Fruit fly (Drosophila melanogaster) whole organism, embryonic: ENCODE measurements around the gene CG15199.

Experiments used
- Atf-2 ChIP-seq: fragments of 200-800 bp; sonication (Bioruptor generic); optimal IDR thresholded peaks from 2 replicates; lab custom pipeline; 2016; ENCODE audit warnings: missing biosample characterization, missing genetic modification characterization
- B-H2 ChIP-seq: fragments of 200-800 bp; sonication (Bioruptor generic); optimal IDR thresholded peaks from 2 replicates; lab custom pipeline; 2018; ENCODE audit warnings: missing biosample characterization, mild to moderate bottlenecking, missing genetic modification characterization
- CG10209 ChIP-seq: fragments of 200-800 bp; sonication (Bioruptor generic); optimal IDR thresholded peaks from 3 replicates; lab custom pipeline; 2017; ENCODE audit warnings: missing biosample characterization, mild to moderate bottlenecking, missing genetic modification characterization, missing genetic modification reagents
- CG10267 ChIP-seq: fragments of 200-800 bp; sonication (Bioruptor generic); optimal IDR thresholded peaks from 2 replicates; lab custom pipeline; 2018; ENCODE audit warnings: missing biosample characterization, mild to moderate bottlenecking, missing genetic modification characterization, moderate library complexity
- CG12299 ChIP-seq: fragments of 200-800 bp; sonication (Bioruptor generic); optimal IDR thresholded peaks from 2 replicates; lab custom pipeline; 2018; ENCODE audit warnings: missing biosample characterization, mild to moderate bottlenecking, missing genetic modification characterization
- CG15514 ChIP-seq: fragments of 200-800 bp; sonication (Bioruptor generic); optimal IDR thresholded peaks from 3 replicates; lab custom pipeline; 2017; ENCODE audit warnings: missing biosample characterization, missing genetic modification characterization, mild to moderate bottlenecking, moderate library complexity, missing genetic modification reagents
- CG16815 ChIP-seq: fragments of 200-800 bp; sonication (Bioruptor generic); optimal IDR thresholded peaks from 3 replicates; lab custom pipeline; 2017; ENCODE audit warnings: missing biosample characterization, mild to moderate bottlenecking, missing genetic modification characterization
- CG1792 ChIP-seq: fragments of 200-800 bp; sonication (Bioruptor generic); optimal IDR thresholded peaks from 2 replicates; lab custom pipeline; 2016; ENCODE audit warnings: missing biosample characterization, missing genetic modification characterization
- CG18262 ChIP-seq: fragments of 200-800 bp; optimal IDR thresholded peaks from 3 replicates; lab custom pipeline; 2019; ENCODE audit warnings: missing biosample characterization, mild to moderate bottlenecking, missing genetic modification characterization, moderate library complexity
- CG31388 ChIP-seq: fragments of 200-800 bp; sonication (Bioruptor generic); optimal IDR thresholded peaks from 2 replicates; lab custom pipeline; 2016; ENCODE audit warnings: missing biosample characterization, missing genetic modification characterization
- CG3163 ChIP-seq: fragments of 200-800 bp; sonication (Bioruptor generic); optimal IDR thresholded peaks from 3 replicates; lab custom pipeline; 2016; ENCODE audit warnings: missing biosample characterization, missing genetic modification characterization
- CG33213 ChIP-seq: fragments of 200-800 bp; sonication (Bioruptor generic); optimal IDR thresholded peaks from 3 replicates; lab custom pipeline; 2016; ENCODE audit warnings: missing biosample characterization, missing genetic modification characterization
- CG34224 ChIP-seq: fragments of 200-800 bp; sonication (Bioruptor generic); IDR thresholded peaks from 3 replicates; pipeline ENCODE4 v1.3.6; 2022; ENCODE audit warnings: missing biosample characterization, missing genetic modification characterization; ENCODE audit not compliant: partially characterized antibody
- CG4404 ChIP-seq: fragments of 200-800 bp; sonication (Bioruptor generic); IDR thresholded peaks from 2 replicates; pipeline ENCODE4 v1.3.6; 2022; ENCODE audit warnings: missing biosample characterization, missing genetic modification characterization
- CG7372 ChIP-seq: fragments of 200-800 bp; sonication (Bioruptor generic); IDR thresholded peaks from 2 replicates; pipeline ENCODE4 v1.3.6; 2022; ENCODE audit warnings: missing biosample characterization, missing genetic modification characterization
- D ChIP-seq, 2 experiments: fragments of 200-800 bp in 1 of 2; fragments of >200 bp in 1 of 2; sonication (Bioruptor generic) in 1 of 2; optimal IDR thresholded peaks; 2 replicates in 1 of 2; 3 replicates in 1 of 2; lab custom pipeline; 2017; ENCODE audit warnings: mild to moderate bottlenecking in 1 of 2, missing biosample characterization in 1 of 2, missing genetic modification characterization in 1 of 2, missing genetic modification reagents in 1 of 2
- Dad ChIP-seq: fragments of 200-800 bp; sonication (Bioruptor generic); optimal IDR thresholded peaks from 3 replicates; lab custom pipeline; 2016; ENCODE audit warnings: missing biosample characterization, missing genetic modification characterization
- Dip3 ChIP-seq: fragments of 200-800 bp; sonication (Bioruptor generic); optimal IDR thresholded peaks from 3 replicates; lab custom pipeline; 2016; ENCODE audit warnings: missing biosample characterization, missing genetic modification characterization
- Dp ChIP-seq: fragments of 200-800 bp; sonication (Bioruptor generic); optimal IDR thresholded peaks from 2 replicates; lab custom pipeline; 2018; ENCODE audit warnings: missing biosample characterization, mild to moderate bottlenecking, missing genetic modification characterization, moderate library complexity
- Drgx ChIP-seq: fragments of 200-800 bp; sonication (Bioruptor generic); IDR thresholded peaks from 2 replicates; pipeline ENCODE4 v1.3.6; 2022; ENCODE audit warnings: missing biosample characterization, missing genetic modification characterization
- E2f1 ChIP-seq: fragments of 200-800 bp; sonication (Bioruptor generic); IDR thresholded peaks from 2 replicates; pipeline ENCODE4 v1.3.6; 2022; ENCODE audit warnings: missing biosample characterization, missing genetic modification characterization
- Eip74EF ChIP-seq, 2 experiments: fragments of 200-800 bp in 1 of 2; fragments of >200 bp in 1 of 2; sonication (Bioruptor generic) in 1 of 2; optimal IDR thresholded peaks; 2 replicates each; lab custom pipeline; 2017 to 2019; ENCODE audit warnings: missing biosample characterization in 2 of 2, missing genetic modification characterization in 2 of 2, mild to moderate bottlenecking in 1 of 2, moderate library complexity in 1 of 2
- HLHmδ ChIP-seq: fragments of 200-800 bp; sonication (Bioruptor generic); optimal IDR thresholded peaks from 2 replicates; lab custom pipeline; 2018; ENCODE audit warnings: missing biosample characterization, mild to moderate bottlenecking, missing genetic modification characterization, moderate library complexity
- Hr39 ChIP-seq: fragments of >200 bp; optimal IDR thresholded peaks from 2 replicates; lab custom pipeline; 2017
- NFAT ChIP-seq: fragments of 200-800 bp; sonication (Bioruptor generic); IDR thresholded peaks from 2 replicates; pipeline ENCODE4 v1.3.6; 2022; ENCODE audit warnings: missing biosample characterization, missing genetic modification characterization
- Optix ChIP-seq: fragments of 200-800 bp; sonication (Bioruptor generic); IDR thresholded peaks from 3 replicates; pipeline ENCODE4 v1.3.6; 2022; ENCODE audit warnings: missing biosample characterization, missing genetic modification characterization
- Rfx ChIP-seq: fragments of 200-800 bp; sonication (Bioruptor generic); IDR thresholded peaks from 2 replicates; pipeline ENCODE4 v1.3.6; 2022; ENCODE audit warnings: missing biosample characterization, missing genetic modification characterization
- Rx ChIP-seq: fragments of 200-800 bp; sonication (Bioruptor generic); IDR thresholded peaks from 2 replicates; pipeline ENCODE4 v1.3.6; 2022; ENCODE audit warnings: missing biosample characterization, missing genetic modification characterization
- Scr ChIP-seq: fragments of 200-800 bp; sonication (Bioruptor generic); IDR thresholded peaks from 2 replicates; pipeline ENCODE4 v1.3.6; 2022; ENCODE audit warnings: missing biosample characterization, missing genetic modification characterization; ENCODE audit not compliant: partially characterized antibody
- Sox100B ChIP-seq: fragments of 200-800 bp; sonication (Bioruptor generic); optimal IDR thresholded peaks from 3 replicates; lab custom pipeline; 2018; ENCODE audit warnings: missing biosample characterization, mild to moderate bottlenecking, missing genetic modification characterization
- ab ChIP-seq: fragments of 200-800 bp; sonication (Bioruptor generic); optimal IDR thresholded peaks from 2 replicates; lab custom pipeline; 2016; ENCODE audit warnings: missing biosample characterization, missing genetic modification characterization
- crp ChIP-seq, 2 experiments: fragments of 200-800 bp; sonication (Bioruptor generic); optimal IDR thresholded peaks; 2 replicates in 1 of 2; 3 replicates in 1 of 2; lab custom pipeline; 2017; ENCODE audit warnings: missing biosample characterization in 2 of 2, missing genetic modification characterization in 2 of 2, mild to moderate bottlenecking in 1 of 2, moderate library complexity in 1 of 2
- disco-r ChIP-seq: fragments of 200-800 bp; sonication (Bioruptor generic); optimal IDR thresholded peaks from 2 replicates; lab custom pipeline; 2016; ENCODE audit warnings: missing biosample characterization, missing genetic modification characterization
- dm ChIP-seq: fragments of 200-800 bp; sonication (Bioruptor generic); optimal IDR thresholded peaks from 3 replicates; lab custom pipeline; 2016; ENCODE audit warnings: missing biosample characterization, missing genetic modification characterization
- emc ChIP-seq: fragments of 200-800 bp; sonication (Bioruptor generic); optimal IDR thresholded peaks from 2 replicates; lab custom pipeline; 2016; ENCODE audit warnings: missing biosample characterization, missing genetic modification characterization
- eyg ChIP-seq: fragments of 200-800 bp; sonication (Bioruptor generic); optimal IDR thresholded peaks from 3 replicates; lab custom pipeline; 2016; ENCODE audit warnings: missing biosample characterization, missing genetic modification characterization
- fd96Cb ChIP-seq: fragments of 200-800 bp; sonication (Bioruptor generic); optimal IDR thresholded peaks from 2 replicates; lab custom pipeline; 2018; ENCODE audit warnings: missing biosample characterization, mild to moderate bottlenecking, missing genetic modification characterization, moderate library complexity
- gce ChIP-seq: fragments of 200-800 bp; sonication (Bioruptor generic); IDR thresholded peaks from 3 replicates; pipeline ENCODE4 v1.3.6; 2022; ENCODE audit warnings: missing biosample characterization, missing genetic modification characterization
- gcm2 ChIP-seq: fragments of 200-800 bp; sonication (Bioruptor generic); optimal IDR thresholded peaks from 2 replicates; lab custom pipeline; 2016; ENCODE audit warnings: missing biosample characterization, missing genetic modification characterization
- kay ChIP-seq: fragments of 200-800 bp; sonication (Bioruptor generic); optimal IDR thresholded peaks from 2 replicates; lab custom pipeline; 2016; ENCODE audit warnings: missing biosample characterization, missing genetic modification characterization
- org-1 ChIP-seq: fragments of 200-800 bp; sonication (Bioruptor generic); optimal IDR thresholded peaks from 2 replicates; lab custom pipeline; 2017; ENCODE audit warnings: missing biosample characterization, missing genetic modification characterization
- otp ChIP-seq: fragments of 200-800 bp; sonication (Bioruptor generic); IDR thresholded peaks from 3 replicates; pipeline ENCODE4, ENCODE4 v1.3.6; 2022; ENCODE audit warnings: missing biosample characterization, missing genetic modification characterization
- p53 ChIP-seq: fragments of 200-800 bp; sonication (Bioruptor generic); optimal IDR thresholded peaks from 2 replicates; lab custom pipeline; 2016; ENCODE audit warnings: missing biosample characterization, missing genetic modification characterization
- peb ChIP-seq: fragments of 200-800 bp; sonication (Bioruptor generic); IDR thresholded peaks from 2 replicates; pipeline ENCODE4 v1.3.6; 2022; ENCODE audit warnings: missing biosample characterization, missing genetic modification characterization
- sd ChIP-seq: fragments of 200-800 bp; sonication (Bioruptor generic); optimal IDR thresholded peaks from 3 replicates; lab custom pipeline; 2018; ENCODE audit warnings: missing biosample characterization, mild to moderate bottlenecking, missing genetic modification characterization, moderate library complexity
- slbo ChIP-seq: fragments of 200-800 bp; sonication (Bioruptor generic); IDR thresholded peaks from 2 replicates; pipeline ENCODE4 v1.3.6; 2022; ENCODE audit warnings: missing biosample characterization, missing genetic modification characterization
- so ChIP-seq: fragments of 200-800 bp; sonication (Bioruptor generic); IDR thresholded peaks from 3 replicates; pipeline ENCODE4 v1.3.6; 2022; ENCODE audit warnings: missing biosample characterization, missing genetic modification characterization
- ssp ChIP-seq: fragments of 200-800 bp; sonication (Bioruptor generic); IDR thresholded peaks from 2 replicates; pipeline ENCODE4 v1.3.6; 2022; ENCODE audit warnings: missing biosample characterization, missing genetic modification characterization
- tll ChIP-seq, 2 experiments: fragments of 200-800 bp in 1 of 2; fragments of >200 bp in 1 of 2; sonication (Bioruptor generic) in 1 of 2; optimal IDR thresholded peaks; 2 replicates each; lab custom pipeline; 2017 to 2019; ENCODE audit warnings: missing biosample characterization in 2 of 2, missing genetic modification characterization in 2 of 2, mild to moderate bottlenecking in 1 of 2, moderate library complexity in 1 of 2
- zfh2 ChIP-seq: fragments of 200-800 bp; sonication (Bioruptor generic); optimal IDR thresholded peaks from 2 replicates; lab custom pipeline; 2016; ENCODE audit warnings: missing biosample characterization, missing genetic modification characterization

CG15199 gene

DNA sequence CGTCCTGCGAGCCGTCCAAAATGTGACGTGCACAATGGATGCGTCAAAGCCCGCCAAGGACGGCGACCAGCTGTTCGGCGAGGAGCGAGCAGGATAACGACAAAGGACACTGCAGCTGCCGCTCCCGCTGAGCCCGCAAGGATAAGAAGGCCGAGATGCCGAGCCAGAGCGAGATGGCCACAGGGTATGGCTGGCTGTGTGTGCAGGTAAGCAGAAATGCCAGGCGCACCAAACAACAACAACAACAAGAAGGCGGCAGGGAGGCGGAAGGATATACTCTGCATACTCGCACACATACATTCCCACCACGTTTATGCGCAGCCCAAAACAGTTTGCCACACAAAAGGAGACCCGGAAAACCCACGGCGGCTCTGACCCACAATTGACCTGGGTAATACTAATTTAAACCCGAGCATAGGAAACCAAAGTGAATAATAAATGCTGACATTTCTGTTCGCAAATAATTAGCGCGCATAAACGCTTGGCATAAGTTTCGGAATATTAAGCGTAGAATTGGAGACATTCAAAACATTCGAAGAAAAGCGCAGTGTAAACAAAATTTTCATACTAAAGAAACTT lies 5.1 kb upstream of the CG15199 start (continued):
- TF ChIP-seq Atf-2 (GFP tag; lab: Kevin White, UChicago) (no peak), CG3163 (GFP tag; lab: Kevin White, UChicago) (no peak), CG7372 (no peak), kay (GFP tag; lab: Kevin White, UChicago) (no peak), dm (GFP tag; lab: Kevin White, UChicago) (no peak), CG18262 (peak; percentile 22), sd (tag; lab: Kevin White, UChicago) (no peak), CG16815 (GFP tag; lab: Kevin White, UChicago) (no peak), Drgx (GFP tag; lab: Robert Waterston, UW) (0 out of 2 replicates have a peak, but pooled peaks have one; percentile 22), CG34224 (GFP tag; lab: Robert Waterston, UW) (no peak), ab (GFP tag; lab: Kevin White, UChicago) (no peak), so (GFP tag; lab: Robert Waterston, UW) (no peak), org-1 (GFP tag; lab: Kevin White, UChicago) (peak; percentile 33), eyg (no peak), Scr (GFP tag; lab: Robert Waterston, UW) (no peak), gcm2 (no peak), Hr39 (lab: Kevin White, UChicago) (no peak), CG33213 (GFP tag; lab: Kevin White, UChicago) (no peak), Optix (no peak), NFAT (GFP tag; lab: Robert Waterston, UW) (no peak), HLHmδ (no peak), Rfx (GFP tag; lab: Robert Waterston, UW) (0 out of 2 replicates have a peak, but pooled peaks have one; percentile 26), fd96Cb (tag; lab: Kevin White, UChicago) (peak; percentile 13), D (optimal IDR thresholded peaks at IDR 0.05; lab: Kevin White, UChicago) (no peak), D (GFP tag; optimal IDR thresholded peaks at IDR 0.05; lab: Kevin White, UChicago) (no peak), otp (0 out of 3 replicates have a peak, but pooled peaks have one; percentile 39), Rx (GFP tag; lab: Robert Waterston, UW) (no peak), crp (GFP tag; optimal IDR thresholded peaks at IDR 0.05; lab: Kevin White, UChicago) (peak in 1 of 2 experiments; percentile 3), CG12299 (tag; lab: Kevin White, UChicago) (no peak), peb (GFP tag; lab: Robert Waterston, UW) (no peak), Dp (GFP tag; lab: Kevin White, UChicago) (no peak), tll (GFP tag; optimal IDR thresholded peaks at IDR 0.05; lab: Kevin White, UChicago) (peak in 1 of 2 experiments; percentile 18), gce (no peak), CG10209 (no peak), CG31388 (GFP tag; lab: Kevin White, UChicago) (no peak), zfh2 (GFP tag; lab: Kevin White, UChicago) (no peak), p53 (GFP tag; lab: Kevin White, UChicago) (no peak), CG10267 (tag; lab: Kevin White, UChicago) (peak; percentile 22), B-H2 (GFP tag; lab: Kevin White, UChicago) (no peak), Sox100B (GFP tag; lab: Kevin White, UChicago) (no peak), CG4404 (GFP tag; lab: Robert Waterston, UW) (peak; percentile 35), CG15514 (GFP tag; lab: Kevin White, UChicago) (no peak), Dad (GFP tag; lab: Kevin White, UChicago) (no peak), disco-r (GFP tag; lab: Kevin White, UChicago) (no peak), Eip74EF (GFP tag; optimal IDR thresholded peaks at IDR 0.05; lab: Kevin White, UChicago) (no peak), ssp (GFP tag; lab: Robert Waterston, UW) (no peak), E2f1 (GFP tag; lab: Robert Waterston, UW) (0 out of 2 replicates have a peak, but pooled peaks have one; percentile 34), slbo (GFP tag; lab: Robert Waterston, UW) (no peak; the same call in 1 of the 2 replicates), Dip3 (no peak), emc (GFP tag; lab: Kevin White, UChicago) (no peak), CG1792 (no peak)
